Fruit fly (Drosophila melanogaster) whole organism, embryonic: ENCODE measurements around the gene Ctr1A.

Experiments used
- Bteb2 ChIP-seq: fragments of 200-800 bp; sonication (Bioruptor generic); optimal IDR thresholded peaks from 2 replicates; lab custom pipeline; 2016; ENCODE audit warnings: missing biosample characterization, missing genetic modification characterization
- CG12236 ChIP-seq: fragments of 200-800 bp; sonication (Bioruptor generic); optimal IDR thresholded peaks from 2 replicates; lab custom pipeline; 2016; ENCODE audit warnings: missing biosample characterization, missing genetic modification characterization
- CG12744 ChIP-seq: fragments of 200-800 bp; sonication (Bioruptor generic); optimal IDR thresholded peaks from 2 replicates; lab custom pipeline; 2016; ENCODE audit warnings: missing biosample characterization, missing genetic modification characterization
- CG13775 ChIP-seq: fragments of 200-800 bp; sonication (Bioruptor generic); optimal IDR thresholded peaks from 3 replicates; lab custom pipeline; 2017; ENCODE audit warnings: missing biosample characterization, mild to moderate bottlenecking, missing genetic modification characterization
- CG18476 ChIP-seq: fragments of 200-800 bp; sonication (Bioruptor generic); optimal IDR thresholded peaks from 2 replicates; lab custom pipeline; 2016; ENCODE audit warnings: missing biosample characterization, mild to moderate bottlenecking, missing genetic modification characterization
- CG30020 ChIP-seq: fragments of 200-800 bp; optimal IDR thresholded peaks from 2 replicates; lab custom pipeline; 2019; ENCODE audit warnings: missing biosample characterization, mild to moderate bottlenecking, missing genetic modification characterization, moderate library complexity
- CG33557 ChIP-seq: fragments of 200-800 bp; sonication (Bioruptor generic); optimal IDR thresholded peaks from 2 replicates; lab custom pipeline; 2019; ENCODE audit warnings: missing biosample characterization, mild to moderate bottlenecking, missing genetic modification characterization, moderate library complexity
- CG34224 ChIP-seq: fragments of 200-800 bp; sonication (Bioruptor generic); IDR thresholded peaks from 3 replicates; pipeline ENCODE4 v1.3.6; 2022; ENCODE audit warnings: missing biosample characterization, missing genetic modification characterization; ENCODE audit not compliant: partially characterized antibody
- CG6254 ChIP-seq: fragments of 200-800 bp; sonication (Bioruptor generic); optimal IDR thresholded peaks from 3 replicates; lab custom pipeline; 2017; ENCODE audit warnings: mild to moderate bottlenecking, missing biosample characterization, missing genetic modification reagents, missing genetic modification characterization
- CG7745 ChIP-seq: fragments of 200-800 bp; sonication (Bioruptor generic); optimal IDR thresholded peaks from 2 replicates; lab custom pipeline; 2018; ENCODE audit warnings: missing biosample characterization, mild to moderate bottlenecking, missing genetic modification characterization, moderate library complexity
- CG8290 ChIP-seq, 3 experiments: fragments of 200-800 bp; sonication (Bioruptor generic); optimal IDR thresholded peaks; 2 replicates each; lab custom pipeline; 2016 to 2019; ENCODE audit warnings: missing biosample characterization in 3 of 3, missing genetic modification characterization in 3 of 3, mild to moderate bottlenecking in 2 of 3, moderate library complexity in 1 of 3
- CG9817 ChIP-seq: fragments of 200-800 bp; sonication (Bioruptor generic); optimal IDR thresholded peaks from 2 replicates; lab custom pipeline; 2018; ENCODE audit warnings: missing biosample characterization, mild to moderate bottlenecking, missing genetic modification characterization, moderate library complexity
- CTCF ChIP-seq: fragments of 200-800 bp; sonication (Bioruptor generic); optimal IDR thresholded peaks from 2 replicates; lab custom pipeline; 2017; ENCODE audit warnings: missing biosample characterization, mild to moderate bottlenecking, missing genetic modification characterization, moderate library complexity
- Dref ChIP-seq: fragments of 200-800 bp; sonication (Bioruptor generic); IDR thresholded peaks from 2 replicates; pipeline ENCODE4 v1.3.6; 2022; ENCODE audit warnings: missing biosample characterization, missing genetic modification characterization
- E2f2 ChIP-seq: fragments of 200-800 bp; sonication (Bioruptor generic); IDR thresholded peaks from 2 replicates; pipeline ENCODE4 v1.3.6; 2022; ENCODE audit warnings: missing biosample characterization, missing genetic modification characterization
- Eip74EF ChIP-seq, 2 experiments: fragments of 200-800 bp in 1 of 2; fragments of >200 bp in 1 of 2; sonication (Bioruptor generic) in 1 of 2; optimal IDR thresholded peaks; 2 replicates each; lab custom pipeline; 2017 to 2019; ENCODE audit warnings: missing biosample characterization in 2 of 2, missing genetic modification characterization in 2 of 2, mild to moderate bottlenecking in 1 of 2, moderate library complexity in 1 of 2
- Elba2 ChIP-seq: fragments of 200-800 bp; sonication (Bioruptor generic); optimal IDR thresholded peaks from 3 replicates; lab custom pipeline; 2016; ENCODE audit warnings: missing biosample characterization, missing genetic modification characterization
- Ets65A ChIP-seq: fragments of 200-800 bp; sonication (Bioruptor generic); peaks from one replicate; lab custom pipeline; 2016; ENCODE audit warnings: missing biosample characterization, missing genetic modification characterization
- Gug ChIP-seq: fragments of 200-800 bp; sonication (Bioruptor generic); IDR thresholded peaks from 4 replicates; pipeline ENCODE4 v1.3.6; 2022; ENCODE audit warnings: missing biosample characterization, missing genetic modification characterization
- H2.0 ChIP-seq: fragments of 200-800 bp; sonication (Bioruptor generic); IDR thresholded peaks from 2 replicates; pipeline ENCODE4 v1.3.6; 2022; ENCODE audit warnings: missing biosample characterization, missing genetic modification characterization
- HLH54F ChIP-seq: fragments of 200-800 bp; sonication (Bioruptor generic); optimal IDR thresholded peaks from 3 replicates; lab custom pipeline; 2016; ENCODE audit warnings: missing biosample characterization, missing genetic modification characterization
- Max ChIP-seq: fragments of 200-800 bp; sonication (Bioruptor generic); optimal IDR thresholded peaks from 2 replicates; lab custom pipeline; 2016; ENCODE audit warnings: missing biosample characterization, mild to moderate bottlenecking, missing genetic modification characterization
- Med ChIP-seq: fragments of 200-800 bp; sonication (Bioruptor generic); peaks from one replicate; lab custom pipeline; 2016; ENCODE audit warnings: missing biosample characterization, missing genetic modification characterization, mild to moderate bottlenecking, inconsistent platforms, moderate library complexity
- Myb ChIP-seq: fragments of 200-800 bp; sonication (Bioruptor generic); optimal IDR thresholded peaks from 2 replicates; lab custom pipeline; 2016; ENCODE audit warnings: missing biosample characterization, missing genetic modification characterization
- Nf-YC ChIP-seq: fragments of 200-800 bp; optimal IDR thresholded peaks from 3 replicates; lab custom pipeline; 2019; ENCODE audit warnings: missing biosample characterization, mild to moderate bottlenecking, missing genetic modification characterization, moderate library complexity
- NfI ChIP-seq: fragments of 200-800 bp; sonication (Bioruptor generic); optimal IDR thresholded peaks from 3 replicates; lab custom pipeline; 2018; ENCODE audit warnings: missing biosample characterization, mild to moderate bottlenecking, missing genetic modification characterization, moderate library complexity
- Optix ChIP-seq: fragments of 200-800 bp; sonication (Bioruptor generic); IDR thresholded peaks from 3 replicates; pipeline ENCODE4 v1.3.6; 2022; ENCODE audit warnings: missing biosample characterization, missing genetic modification characterization
- Sox102F ChIP-seq: fragments of 200-800 bp; sonication (Bioruptor generic); optimal IDR thresholded peaks from 2 replicates; lab custom pipeline; 2018; ENCODE audit warnings: missing biosample characterization, mild to moderate bottlenecking, missing genetic modification characterization, moderate library complexity
- Ssrp ChIP-seq: fragments of 200-800 bp; sonication (Bioruptor generic); optimal IDR thresholded peaks from 2 replicates; lab custom pipeline; 2018; ENCODE audit warnings: missing biosample characterization, mild to moderate bottlenecking, missing genetic modification characterization, moderate library complexity
- Xrp1 ChIP-seq: fragments of 200-800 bp; sonication (Bioruptor generic); IDR thresholded peaks from 2 replicates; pipeline ENCODE4 v1.3.6; 2022; ENCODE audit warnings: missing biosample characterization, missing genetic modification characterization
- al ChIP-seq: fragments of 200-800 bp; sonication (Bioruptor generic); IDR thresholded peaks from 2 replicates; pipeline ENCODE4 v1.3.6; 2022; ENCODE audit warnings: missing biosample characterization, missing genetic modification characterization
- bsh ChIP-seq, 2 experiments: fragments of 200-800 bp; sonication (Bioruptor generic); optimal IDR thresholded peaks; 2 replicates each; lab custom pipeline; 2017 to 2018; ENCODE audit warnings: mild to moderate bottlenecking in 2 of 2, missing biosample characterization in 2 of 2, missing genetic modification characterization in 2 of 2, moderate library complexity in 1 of 2
- caup ChIP-seq: fragments of 200-800 bp; sonication (Bioruptor generic); optimal IDR thresholded peaks from 3 replicates; lab custom pipeline; 2017; ENCODE audit warnings: missing biosample characterization, mild to moderate bottlenecking, missing genetic modification characterization, moderate library complexity; ENCODE audit not compliant: severe bottlenecking
- cg ChIP-seq: fragments of 200-800 bp; sonication (Bioruptor generic); optimal IDR thresholded peaks from 3 replicates; lab custom pipeline; 2019; ENCODE audit warnings: missing biosample characterization, mild to moderate bottlenecking, missing genetic modification characterization, moderate library complexity
- ci ChIP-seq: fragments of 200-800 bp; sonication (Bioruptor generic); IDR thresholded peaks from 3 replicates; pipeline ENCODE4 v1.3.6; 2022; ENCODE audit warnings: missing biosample characterization, missing genetic modification characterization
- gsb-n ChIP-seq: fragments of 200-800 bp; sonication (Bioruptor generic); optimal IDR thresholded peaks from 3 replicates; lab custom pipeline; 2018; ENCODE audit warnings: missing biosample characterization, mild to moderate bottlenecking, missing genetic modification characterization
- hb ChIP-seq: fragments of 200-800 bp; sonication (Bioruptor generic); IDR thresholded peaks from 3 replicates; pipeline ENCODE4 v1.3.6; 2022; ENCODE audit warnings: missing biosample characterization, missing genetic modification characterization; ENCODE audit not compliant: partially characterized antibody
- hbn ChIP-seq: fragments of 200-800 bp; sonication (Bioruptor generic); IDR thresholded peaks from 2 replicates; pipeline ENCODE4 v1.3.6; 2022; ENCODE audit warnings: missing biosample characterization, missing genetic modification characterization; ENCODE audit not compliant: partially characterized antibody
- inv ChIP-seq: fragments of 200-800 bp; sonication (Bioruptor generic); IDR thresholded peaks from 2 replicates; pipeline ENCODE4 v1.3.6; 2022; ENCODE audit warnings: missing biosample characterization, missing genetic modification characterization; ENCODE audit not compliant: partially characterized antibody
- kay ChIP-seq: fragments of 200-800 bp; sonication (Bioruptor generic); optimal IDR thresholded peaks from 2 replicates; lab custom pipeline; 2016; ENCODE audit warnings: missing biosample characterization, missing genetic modification characterization
- nmo ChIP-seq: fragments of 200-800 bp; sonication (Bioruptor generic); optimal IDR thresholded peaks from 2 replicates; lab custom pipeline; 2018; ENCODE audit warnings: missing biosample characterization, mild to moderate bottlenecking, missing genetic modification characterization, moderate library complexity
- onecut ChIP-seq: fragments of 200-800 bp; sonication (Bioruptor generic); IDR thresholded peaks from 2 replicates; pipeline ENCODE4 v1.3.6; 2022; ENCODE audit warnings: missing biosample characterization, missing genetic modification characterization
- org-1 ChIP-seq: fragments of 200-800 bp; sonication (Bioruptor generic); optimal IDR thresholded peaks from 2 replicates; lab custom pipeline; 2017; ENCODE audit warnings: missing biosample characterization, missing genetic modification characterization
- pnt ChIP-seq: fragments of 200-800 bp; sonication (Bioruptor generic); optimal IDR thresholded peaks from 3 replicates; lab custom pipeline; 2016; ENCODE audit warnings: missing biosample characterization, missing genetic modification characterization
- pzg ChIP-seq: fragments of 200-800 bp; sonication (Bioruptor generic); optimal IDR thresholded peaks from 3 replicates; lab custom pipeline; 2018; ENCODE audit warnings: missing biosample characterization, mild to moderate bottlenecking, missing genetic modification characterization, moderate library complexity
- slbo ChIP-seq: fragments of 200-800 bp; sonication (Bioruptor generic); IDR thresholded peaks from 2 replicates; pipeline ENCODE4 v1.3.6; 2022; ENCODE audit warnings: missing biosample characterization, missing genetic modification characterization
- slp2 ChIP-seq: fragments of 200-800 bp; sonication (Bioruptor generic); optimal IDR thresholded peaks from 2 replicates; lab custom pipeline; 2016; ENCODE audit warnings: missing biosample characterization, missing genetic modification characterization
- sob ChIP-seq: fragments of 200-800 bp; sonication (Bioruptor generic); IDR thresholded peaks from 2 replicates; pipeline ENCODE4 v1.3.6; 2022; ENCODE audit warnings: missing biosample characterization, missing genetic modification characterization
- sug ChIP-seq: fragments of 200-800 bp; optimal IDR thresholded peaks from 2 replicates; lab custom pipeline; 2019; ENCODE audit warnings: missing biosample characterization, mild to moderate bottlenecking, missing genetic modification characterization, moderate library complexity
- zfh2 ChIP-seq: fragments of 200-800 bp; sonication (Bioruptor generic); optimal IDR thresholded peaks from 2 replicates; lab custom pipeline; 2016; ENCODE audit warnings: missing biosample characterization, missing genetic modification characterization

Gene Ctr1A

dm6 chrX:6694979-6695388 is 33.5 kb downstream of the Ctr1A start, which contains the start of gene CG14442 (continued):
- TF ChIP-seq Med (GFP tag; lab: Kevin White, UChicago) = peak; percentile 82
- TF ChIP-seq E2f2 (GFP tag; lab: Robert Waterston, UW) = peak; percentile 70
- TF ChIP-seq Eip74EF (GFP tag; optimal IDR thresholded peaks at IDR 0.05; lab: Kevin White, UChicago) = no peak
- peak; percentile 27 for TF ChIP-seq Nf-YC (tag; lab: Kevin White, UChicago)
- TF ChIP-seq pnt (GFP tag; lab: Kevin White, UChicago) = no peak
- peak; percentile 59 for TF ChIP-seq slbo (GFP tag; lab: Robert Waterston, UW)
- TF ChIP-seq Myb (GFP tag; lab: Kevin White, UChicago) = peak; percentile 67
- TF ChIP-seq H2.0 (GFP tag; lab: Robert Waterston, UW) = no peak
- peak; percentile 4 for TF ChIP-seq Elba2 (GFP tag; lab: Kevin White, UChicago)
- peak; percentile 56 for TF ChIP-seq CG30020 (tag; lab: Kevin White, UChicago)
- TF ChIP-seq CG33557 = no peak
- peak; percentile 68 for TF ChIP-seq gsb-n (tag; lab: Kevin White, UChicago)
- TF ChIP-seq cg = no peak
- TF ChIP-seq sug = peak; percentile 45
- no peak for TF ChIP-seq ci (GFP tag; lab: Robert Waterston, UW)
- TF ChIP-seq CG12236 (GFP tag; lab: Kevin White, UChicago) = no peak
- peak; percentile 66 for TF ChIP-seq pzg
- peak; percentile 38 for TF ChIP-seq caup (GFP tag; lab: Kevin White, UChicago)
- TF ChIP-seq HLH54F (GFP tag; lab: Kevin White, UChicago) = peak; percentile 32
- peak; percentile 34; the same call in 1 of the 4 replicates for TF ChIP-seq Gug (GFP tag; lab: Robert Waterston, UW)
- TF ChIP-seq Sox102F = no peak
- no peak for TF ChIP-seq onecut
- TF ChIP-seq CG7745 (tag; lab: Kevin White, UChicago) = no peak
- peak; percentile 62 for TF ChIP-seq nmo (GFP tag; lab: Kevin White, UChicago)
- TF ChIP-seq CG18476 (GFP tag; lab: Kevin White, UChicago) = peak; percentile 17
- TF ChIP-seq Xrp1 (GFP tag; lab: Robert Waterston, UW) = peak; percentile 18; the same call in 1 of the 2 replicates
- TF ChIP-seq Dref (GFP tag; lab: Robert Waterston, UW) = peak; percentile 83
- TF ChIP-seq zfh2 = peak; percentile 25
- no peak for TF ChIP-seq Optix (GFP tag; lab: Robert Waterston, UW)
- TF ChIP-seq Ssrp (tag; lab: Kevin White, UChicago) = peak; percentile 7
- TF ChIP-seq Max (GFP tag; lab: Kevin White, UChicago) = peak; percentile 18
- peak; percentile 90 for TF ChIP-seq CG34224 (GFP tag; lab: Robert Waterston, UW)
- no peak for TF ChIP-seq kay
- TF ChIP-seq al (GFP tag; lab: Robert Waterston, UW) = 0 out of 2 replicates have a peak, but pooled peaks have one; percentile 13
- TF ChIP-seq inv (GFP tag; lab: Robert Waterston, UW) = peak; percentile 90
- peak in 1 of 2 experiments; percentile 25 for TF ChIP-seq bsh (GFP tag; optimal IDR thresholded peaks at IDR 0.05; lab: Kevin White, UChicago)
- TF ChIP-seq hb = peak; percentile 95
- peak; percentile 45 for TF ChIP-seq CG13775
- TF ChIP-seq Bteb2 (GFP tag; lab: Kevin White, UChicago) = no peak
- TF ChIP-seq org-1 (GFP tag; lab: Kevin White, UChicago) = no peak
- peak; percentile 76 for TF ChIP-seq Ets65A (GFP tag; lab: Kevin White, UChicago)
- TF ChIP-seq CG12744 = peak; percentile 17
- TF ChIP-seq sob (GFP tag; lab: Robert Waterston, UW) = 0 out of 2 replicates have a peak, but pooled peaks have one; percentile 29
- peak; percentile 93 for TF ChIP-seq hbn (GFP tag; lab: Robert Waterston, UW)
- peak; percentile 2 for TF ChIP-seq CTCF
- TF ChIP-seq NfI (GFP tag; lab: Kevin White, UChicago) = peak; percentile 8
- TF ChIP-seq CG9817 (tag; lab: Kevin White, UChicago) = peak; percentile 31
- no peak for TF ChIP-seq CG6254
- peak; percentile 77 for TF ChIP-seq CG8290 (GFP tag; optimal IDR thresholded peaks at IDR 0.05; lab: Kevin White, UChicago)
- peak; percentile 52 to 58 for TF ChIP-seq CG8290 (tag; optimal IDR thresholded peaks at IDR 0.05; lab: Kevin White, UChicago)
- peak; percentile 1 for TF ChIP-seq slp2
